Worm (Caenorhabditis elegans): ENCODE measurements around the gene his-59.

ce11 chrIV:7512617-7513233 lies 24.7 kb downstream of the his-59 start, which contains the start of the genes plc-4 and R05G6.4:
- TF ChIP-seq lin-13 (tag; optimal IDR thresholded peaks at IDR 0.05), result no peak
- no peak for TF ChIP-seq ztf-11 (tag; optimal IDR thresholded peaks at IDR 0.05)
- TF ChIP-seq mab-5 (tag; optimal IDR thresholded peaks at IDR 0.05), result no peak
- no peak for TF ChIP-seq nhr-76 (tag; optimal IDR thresholded peaks at IDR 0.05)
- no peak for TF ChIP-seq elt-3 (tag; optimal IDR thresholded peaks at IDR 0.05)
- TF ChIP-seq unc-62 (GFP tag; optimal IDR thresholded peaks at IDR 0.05), result no peak

Measured in whole organism, mixed stage, embryonic.